Worm (Caenorhabditis elegans) whole organism, L4 larva: ENCODE results near the gene srw-127.

Experiments used
- D1046.2 ChIP-seq: fragments of 200-800 bp; sonication (Bioruptor generic); IDR thresholded peaks from 2 replicates; pipeline ENCODE4 v1.3.6; 2022; ENCODE audit warnings: missing genetic modification characterization, missing compliant biosample characterization
- F37D6.2 ChIP-seq: sonication (generic microtip); optimal IDR thresholded peaks from 2 replicates; lab custom pipeline; 2016; ENCODE audit warnings: mild to moderate bottlenecking, missing genetic modification characterization, missing compliant biosample characterization
- F44E2.7 ChIP-seq: fragments of 200-800 bp; sonication (Bioruptor generic); IDR thresholded peaks from 2 replicates; pipeline ENCODE4 v2.1.2; 2022; ENCODE audit warnings: missing genetic modification characterization, missing compliant biosample characterization
- F49E8.2 ChIP-seq: sonication (generic microtip); optimal IDR thresholded peaks from 2 replicates; lab custom pipeline; 2016; ENCODE audit warnings: missing compliant biosample characterization, mild to moderate bottlenecking, missing genetic modification characterization, borderline replicate concordance
- R02D3.7 ChIP-seq: fragments of 150-350 bp; sonication (generic microtip); optimal IDR thresholded peaks from 3 replicates; lab custom pipeline; 2014; ENCODE audit warnings: missing biosample characterization, missing genetic modification characterization
- T20F7.1 ChIP-seq: fragments of 200-800 bp; sonication (Bioruptor generic); optimal IDR thresholded peaks from 2 replicates; lab custom pipeline; 2018; ENCODE audit warnings: mild to moderate bottlenecking, missing genetic modification characterization, missing compliant biosample characterization
- Y105C5A.15 ChIP-seq: fragments of 200-800 bp; sonication (Bioruptor generic); IDR thresholded peaks from 2 replicates; pipeline ENCODE4 v1.3.6; 2022; ENCODE audit warnings: missing genetic modification characterization, missing compliant biosample characterization
- Y5F2A.4 ChIP-seq: fragments of 200-800 bp; sonication (Bioruptor generic); optimal IDR thresholded peaks from 2 replicates; lab custom pipeline; 2018; ENCODE audit warnings: mild to moderate bottlenecking, missing genetic modification characterization, missing compliant biosample characterization
- ZK337.2 ChIP-seq: fragments of 200-800 bp; sonication (Bioruptor generic); IDR thresholded peaks from 2 replicates; pipeline ENCODE4 v1.3.6; 2022; ENCODE audit warnings: missing genetic modification reagents, missing genetic modification characterization, missing compliant biosample characterization
- aha-1 ChIP-seq: fragments of 150-350 bp; peaks from one replicate; lab custom pipeline; 2014; ENCODE audit warnings: missing biosample characterization, missing genetic modification characterization
- ceh-20 ChIP-seq: fragments of 200-800 bp; sonication (Bioruptor generic); IDR thresholded peaks from 2 replicates; pipeline ENCODE4 v1.3.6; 2022; ENCODE audit warnings: missing genetic modification reagents, missing genetic modification characterization, missing compliant biosample characterization
- ceh-28 ChIP-seq: fragments of 150-350 bp; optimal IDR thresholded peaks from 2 replicates; lab custom pipeline; 2014; ENCODE audit warnings: missing biosample characterization, missing genetic modification reagents, missing genetic modification characterization
- ceh-82 ChIP-seq: sonication (generic microtip); optimal IDR thresholded peaks from 2 replicates; lab custom pipeline; 2017; ENCODE audit warnings: missing biosample characterization, missing genetic modification characterization
- ctbp-1 ChIP-seq: fragments of 200-800 bp; sonication (Bioruptor generic); IDR thresholded peaks from 2 replicates; pipeline ENCODE4 v1.3.6; 2022; ENCODE audit warnings: missing genetic modification reagents, missing genetic modification characterization, missing compliant biosample characterization
- daf-16 ChIP-seq, 3 experiments: sonication (generic microtip); optimal IDR thresholded peaks; 2 replicates each; lab custom pipeline; 2016 to 2017; ENCODE audit warnings: missing genetic modification characterization in 3 of 3, missing genetic modification reagents in 3 of 3, mild to moderate bottlenecking in 2 of 3, missing compliant biosample characterization in 2 of 3, missing biosample characterization in 1 of 3, moderate library complexity in 1 of 3
- daf-19 ChIP-seq: fragments of 200-800 bp; sonication (Bioruptor generic); conservative IDR thresholded peaks from 2 replicates; pipeline ENCODE4 v1.3.6; 2022; ENCODE audit warnings: missing genetic modification characterization, missing compliant biosample characterization
- daf-8 ChIP-seq: fragments of 200-800 bp; sonication (Bioruptor generic); IDR thresholded peaks from 2 replicates; pipeline ENCODE4 v1.3.6; 2022; ENCODE audit warnings: missing genetic modification characterization, missing compliant biosample characterization
- dpl-1 ChIP-seq: fragments of 150-350 bp; optimal IDR thresholded peaks from 2 replicates; lab custom pipeline; 2014; ENCODE audit warnings: missing biosample characterization, missing genetic modification reagents, missing genetic modification characterization
- dve-1 ChIP-seq: sonication (generic microtip); optimal IDR thresholded peaks from 2 replicates; lab custom pipeline; 2017; ENCODE audit warnings: antibody characterized with exemption, mild to moderate bottlenecking, missing genetic modification characterization, missing compliant biosample characterization; ENCODE audit not compliant: insufficient read depth
- egl-27 ChIP-seq: sonication (generic microtip); optimal IDR thresholded peaks from 3 replicates; lab custom pipeline; 2017; ENCODE audit warnings: missing biosample characterization, missing genetic modification reagents, missing genetic modification characterization
- egl-43 ChIP-seq: fragments of 200-800 bp; sonication (Bioruptor generic); IDR thresholded peaks from 2 replicates; pipeline ENCODE4 v1.3.6; 2022; ENCODE audit warnings: missing genetic modification reagents, missing genetic modification characterization, missing compliant biosample characterization
- fkh-10 ChIP-seq: fragments of 150-350 bp; optimal IDR thresholded peaks from 2 replicates; lab custom pipeline; 2014; ENCODE audit warnings: missing biosample characterization, missing genetic modification reagents, missing genetic modification characterization
- gei-8 ChIP-seq: fragments of 200-800 bp; sonication (Bioruptor generic); optimal IDR thresholded peaks from 2 replicates; lab custom pipeline; 2018; ENCODE audit warnings: mild to moderate bottlenecking, missing genetic modification characterization, missing compliant biosample characterization
- hmg-1.1 ChIP-seq: fragments of 200-800 bp; sonication (Bioruptor generic); IDR thresholded peaks from 2 replicates; pipeline ENCODE4 v1.3.6; 2022; ENCODE audit warnings: missing genetic modification reagents, missing genetic modification characterization, missing compliant biosample characterization
- lin-1 ChIP-seq: fragments of 200-800 bp; sonication (Bioruptor generic); IDR thresholded peaks from 2 replicates; pipeline ENCODE4 v1.3.6; 2022; ENCODE audit warnings: missing genetic modification reagents, missing genetic modification characterization, missing compliant biosample characterization
- lin-29 ChIP-seq: fragments of 200-800 bp; sonication (Bioruptor generic); IDR thresholded peaks from 2 replicates; pipeline ENCODE4 v1.3.6; 2022; ENCODE audit warnings: missing genetic modification reagents, missing genetic modification characterization, missing compliant biosample characterization
- lin-38 ChIP-seq: fragments of 200-800 bp; sonication (Bioruptor generic); IDR thresholded peaks from 2 replicates; pipeline ENCODE4 v1.3.6; 2022; ENCODE audit warnings: missing genetic modification reagents, missing genetic modification characterization, missing compliant biosample characterization
- lin-39 ChIP-seq: fragments of 150-350 bp; optimal IDR thresholded peaks from 2 replicates; lab custom pipeline; 2014; ENCODE audit warnings: missing biosample characterization, missing genetic modification reagents, missing genetic modification characterization
- lir-3 ChIP-seq: sonication (generic microtip); optimal IDR thresholded peaks from 2 replicates; lab custom pipeline; 2016; ENCODE audit warnings: mild to moderate bottlenecking, missing genetic modification characterization, missing compliant biosample characterization
- lsy-2 ChIP-seq, 2 experiments: fragments of 150-350 bp in 1 of 2; sonication (generic microtip) in 1 of 2; optimal IDR thresholded peaks; 2 replicates each; lab custom pipeline; 2014 to 2017; ENCODE audit warnings: missing biosample characterization in 2 of 2, missing genetic modification characterization in 2 of 2
- madf-9 ChIP-seq: fragments of 200-800 bp; sonication (Bioruptor generic); conservative IDR thresholded peaks from 2 replicates; pipeline ENCODE4 v1.3.6; 2022; ENCODE audit warnings: missing genetic modification reagents, missing genetic modification characterization, missing compliant biosample characterization
- mep-1 ChIP-seq: fragments of 150-350 bp; sonication (generic microtip); optimal IDR thresholded peaks from 3 replicates; lab custom pipeline; 2014; ENCODE audit warnings: missing biosample characterization, missing genetic modification characterization
- mes-2 ChIP-seq: sonication (generic microtip); optimal IDR thresholded peaks from 2 replicates; lab custom pipeline; 2016; ENCODE audit warnings: missing genotype, mild to moderate bottlenecking, missing genetic modification characterization, missing compliant biosample characterization; ENCODE audit not compliant: poor library complexity, severe bottlenecking
- mxl-3 ChIP-seq: fragments of 200-800 bp; sonication (Bioruptor generic); optimal IDR thresholded peaks from 2 replicates; lab custom pipeline; 2018; ENCODE audit warnings: mild to moderate bottlenecking, missing genetic modification characterization, missing compliant biosample characterization
- nhr-102 ChIP-seq: sonication (generic microtip); optimal IDR thresholded peaks from 2 replicates; lab custom pipeline; 2016; ENCODE audit warnings: mild to moderate bottlenecking, missing genetic modification characterization, moderate library complexity, missing compliant biosample characterization
- nhr-25 ChIP-seq: sonication (generic microtip); optimal IDR thresholded peaks from 2 replicates; lab custom pipeline; 2017; ENCODE audit warnings: missing genetic modification characterization, mild to moderate bottlenecking, missing compliant biosample characterization, antibody characterized with exemption, moderate library complexity, borderline replicate concordance; ENCODE audit not compliant: insufficient read depth
- nhr-28 ChIP-seq: fragments of 150-350 bp; optimal IDR thresholded peaks from 2 replicates; lab custom pipeline; 2014; ENCODE audit warnings: missing biosample characterization, missing genetic modification characterization
- nhr-48 ChIP-seq: sonication (generic microtip); optimal IDR thresholded peaks from 2 replicates; lab custom pipeline; 2016; ENCODE audit warnings: mild to moderate bottlenecking, missing genetic modification characterization, missing compliant biosample characterization
- nhr-6 ChIP-seq: fragments of 150-350 bp; optimal IDR thresholded peaks from 2 replicates; lab custom pipeline; 2014; ENCODE audit warnings: missing biosample characterization, missing genetic modification characterization
- nhr-77 ChIP-seq: fragments of 150-350 bp; optimal IDR thresholded peaks from 2 replicates; lab custom pipeline; 2014; ENCODE audit warnings: missing biosample characterization, missing genetic modification characterization
- sdz-12 ChIP-seq: fragments of 200-800 bp; sonication (Bioruptor generic); optimal IDR thresholded peaks from 2 replicates; lab custom pipeline; 2018; ENCODE audit warnings: mild to moderate bottlenecking, missing genetic modification characterization, missing compliant biosample characterization
- set-16 ChIP-seq: fragments of 200-800 bp; sonication (Bioruptor generic); IDR thresholded peaks from 2 replicates; pipeline ENCODE4 v1.3.6; 2022; ENCODE audit warnings: missing genetic modification reagents, missing genetic modification characterization, missing compliant biosample characterization
- skn-1 ChIP-seq: fragments of 150-350 bp; optimal IDR thresholded peaks from 2 replicates; lab custom pipeline; 2014; ENCODE audit warnings: missing biosample characterization, missing genetic modification characterization
- spr-3 ChIP-seq: fragments of 200-800 bp; sonication (Bioruptor generic); optimal IDR thresholded peaks from 2 replicates; lab custom pipeline; 2018; ENCODE audit warnings: mild to moderate bottlenecking, missing genetic modification characterization, missing compliant biosample characterization
- unc-130 ChIP-seq: sonication (generic microtip); optimal IDR thresholded peaks from 2 replicates; lab custom pipeline; 2016; ENCODE audit warnings: missing genetic modification reagents, missing genetic modification characterization, missing compliant biosample characterization
- unc-39 ChIP-seq: sonication (generic microtip); optimal IDR thresholded peaks from 2 replicates; lab custom pipeline; 2017; ENCODE audit warnings: missing biosample characterization, missing genetic modification characterization
- unc-62 ChIP-seq, 3 experiments: fragments of 150-350 bp in 1 of 3; sonication (generic microtip); optimal IDR thresholded peaks in 2 of 3; peaks in 1 of 3; 1 replicate in 1 of 3; 2 replicates in 2 of 3; lab custom pipeline; 2014 to 2017; ENCODE audit warnings: missing biosample characterization in 3 of 3, missing genetic modification characterization in 3 of 3, missing genetic modification reagents in 3 of 3, missing genotype in 1 of 3
- vab-7 ChIP-seq: fragments of 200-800 bp; sonication (Bioruptor generic); IDR thresholded peaks from 2 replicates; pipeline ENCODE4 v1.3.6; 2022; ENCODE audit warnings: missing genetic modification reagents, missing genetic modification characterization, missing compliant biosample characterization
- zag-1 ChIP-seq: fragments of 150-350 bp; optimal IDR thresholded peaks from 2 replicates; lab custom pipeline; 2014; ENCODE audit warnings: missing biosample characterization, missing genetic modification characterization
- ztf-11 ChIP-seq: fragments of 150-350 bp; optimal IDR thresholded peaks from 2 replicates; lab custom pipeline; 2014; ENCODE audit warnings: missing biosample characterization, missing genetic modification characterization
- ztf-7 ChIP-seq: fragments of 150-350 bp; optimal IDR thresholded peaks from 2 replicates; lab custom pipeline; 2014; ENCODE audit warnings: missing biosample characterization, missing genetic modification characterization

Gene srw-127

DNA sequence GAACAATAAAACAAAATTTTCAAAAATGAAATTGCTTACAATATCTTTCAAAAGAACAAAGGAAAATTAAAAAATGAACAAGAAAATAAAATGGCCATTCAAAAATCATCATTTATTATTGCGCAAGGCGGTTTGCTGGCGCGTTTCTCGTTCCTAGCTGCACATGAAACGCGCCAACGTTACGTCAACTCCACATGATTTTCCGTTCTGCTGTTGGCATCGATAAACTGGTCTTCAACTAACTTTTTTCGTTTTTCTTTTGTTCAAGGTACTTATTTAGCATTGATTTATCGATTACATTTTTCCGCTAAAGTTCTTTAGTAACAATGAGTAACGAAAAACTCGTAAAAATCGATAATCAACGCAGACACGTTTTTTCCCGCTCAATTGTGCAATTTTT, 47.7 kb downstream of the srw-127 start, which contains the start of the genes Y57E12AL.6 and Y57E12AL.1:
Gene Y57E12AL.6, minus strand, starts transcription at position 75 of the 400 bp plus-strand sequence.
Gene Y57E12AL.1, plus strand, starts transcription at position 135 of the 400 bp plus-strand sequence.
- TF ChIP-seq lin-38 (peak; percentile 79), sdz-12 (no peak), dpl-1 (GFP tag; lab: Kevin White, UChicago) (peak; percentile 85), daf-16 (GFP tag; optimal IDR thresholded peaks at IDR 0.05; lab: Kevin White, UChicago) (no peak), daf-16 (tag; optimal IDR thresholded peaks at IDR 0.05; lab: Kevin White, UChicago) (peak; percentile 64), egl-27 (no peak), mxl-3 (peak; percentile 76), nhr-28 (tag; lab: Kevin White, UChicago) (peak; percentile 92), D1046.2 (GFP tag; lab: Robert Waterston, UW) (no peak), nhr-6 (tag; lab: Kevin White, UChicago) (peak; percentile 56), ceh-82 (no peak), Y105C5A.15 (no peak), lin-29 (no peak), madf-9 (GFP tag; lab: Robert Waterston, UW) (no peak), nhr-25 (peak; percentile 5), T20F7.1 (GFP tag; lab: Kevin White, UChicago) (peak; percentile 71), ceh-20 (GFP tag; lab: Robert Waterston, UW) (peak; percentile 72), daf-8 (GFP tag; lab: Robert Waterston, UW) (no peak), ztf-11 (tag; lab: Kevin White, UChicago) (no peak), unc-130 (GFP tag; lab: Kevin White, UChicago) (peak; percentile 16), R02D3.7 (no peak), mep-1 (tag; lab: Kevin White, UChicago) (peak; percentile 91), dve-1 (peak; percentile 83), daf-19 (GFP tag; lab: Robert Waterston, UW) (no peak), ceh-28 (tag; lab: Kevin White, UChicago) (peak; percentile 79), lin-39 (tag; lab: Kevin White, UChicago) (no peak), mes-2 (peak; percentile 88), F37D6.2 (tag; lab: Kevin White, UChicago) (peak; percentile 11), fkh-10 (GFP tag; lab: Kevin White, UChicago) (peak; percentile 43), unc-62 (GFP tag; optimal IDR thresholded peaks at IDR 0.05 in 1 of 2; lab: Kevin White, UChicago) (no peak), unc-62 (tag; optimal IDR thresholded peaks at IDR 0.05; lab: Kevin White, UChicago) (no peak), F44E2.7 (GFP tag; lab: Robert Waterston, UW) (no peak), lin-1 (GFP tag; lab: Robert Waterston, UW) (no peak), hmg-1.1 (peak; percentile 58), aha-1 (tag; lab: Kevin White, UChicago) (peak; percentile 93), egl-43 (GFP tag; lab: Robert Waterston, UW) (no peak), nhr-48 (tag; lab: Kevin White, UChicago) (peak; percentile 62), unc-39 (no peak), nhr-102 (tag; lab: Kevin White, UChicago) (peak; percentile 81), Y5F2A.4 (GFP tag; lab: Kevin White, UChicago) (no peak), spr-3 (GFP tag; lab: Kevin White, UChicago) (no peak), lir-3 (tag; lab: Kevin White, UChicago) (no peak), ztf-7 (tag; lab: Kevin White, UChicago) (peak; percentile 84), ctbp-1 (no peak), skn-1 (no peak), nhr-77 (tag; lab: Kevin White, UChicago) (peak; percentile 88), F49E8.2 (tag; lab: Kevin White, UChicago) (no peak), zag-1 (tag; lab: Kevin White, UChicago) (no peak), set-16 (GFP tag; lab: Robert Waterston, UW) (no peak), vab-7 (no peak), lsy-2 (tag; optimal IDR thresholded peaks at IDR 0.05; lab: Kevin White, UChicago) (peak; percentile 44 to 90), ZK337.2 (no peak), gei-8 (GFP tag; lab: Kevin White, UChicago) (no peak)
